Fruit fly (Drosophila melanogaster): Measurements from ENCODE around the gene Cbs.
A peak's percentile ranks its signal among the peaks of the same experiment; 100 is the strongest.

Cbs gene

DNA sequence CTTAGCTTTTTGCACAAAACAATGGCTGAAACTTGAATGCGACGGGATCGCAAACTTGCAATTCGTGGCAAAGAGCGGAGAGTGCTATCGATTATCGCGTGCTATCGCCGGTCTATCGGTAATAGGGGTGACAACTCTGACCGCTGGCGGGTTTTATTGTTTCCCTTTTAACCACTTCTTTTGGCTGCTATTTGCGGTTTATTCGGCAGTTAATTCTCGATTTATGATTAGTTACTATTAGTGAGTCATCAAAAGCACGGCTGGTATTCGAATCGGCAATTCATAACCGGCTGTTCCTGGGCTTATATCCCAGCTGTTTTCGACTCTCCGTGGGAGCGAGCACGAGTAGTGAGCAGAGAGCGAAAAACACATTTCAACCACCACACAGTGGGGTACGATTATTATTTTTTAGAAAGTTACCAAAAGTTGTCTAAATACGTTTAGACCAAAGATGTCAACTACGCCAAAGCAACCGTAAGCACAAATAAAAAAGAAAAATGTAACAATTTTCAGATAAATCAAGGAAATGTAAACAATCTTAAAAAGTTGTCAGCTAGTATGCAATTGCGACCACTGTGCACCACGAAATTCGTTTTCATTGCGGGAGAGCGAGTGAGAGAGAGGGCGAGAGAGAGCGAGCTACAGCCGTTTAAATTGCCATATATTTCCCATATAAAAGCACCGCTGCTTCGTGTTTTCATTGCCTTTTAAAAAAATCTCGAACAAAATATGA is 9.1 kb downstream of the Cbs start, which contains the start of the genes Stt3A and bves (continued):
- TF ChIP-seq Meics (GFP tag; optimal IDR thresholded peaks at IDR 0.05) (peak; percentile 98), Fer1 (GFP tag; optimal IDR thresholded peaks at IDR 0.05) (peak; percentile 99), CG7357 (GFP tag; IDR thresholded peaks at IDR 0.05) (peak; percentile 91), CG31388 (GFP tag; optimal IDR thresholded peaks at IDR 0.05) (peak; percentile 89), Dek (tag; optimal IDR thresholded peaks at IDR 0.05) (peak; percentile 97), rib (GFP tag; IDR thresholded peaks at IDR 0.05) (peak; percentile 95), chinmo (GFP tag; IDR thresholded peaks at IDR 0.05; ENCODE audit: partially characterized antibody) (peak; percentile 75; the same call in 1 of the 4 replicates), CG18262 (tag; optimal IDR thresholded peaks at IDR 0.05) (peak; percentile 99), hbn (GFP tag; IDR thresholded peaks at IDR 0.05; ENCODE audit: partially characterized antibody) (peak; percentile 55), ash1 (GFP tag; optimal IDR thresholded peaks at IDR 0.05) (peak; percentile 92), CG6689 (GFP tag; IDR thresholded peaks at IDR 0.05) (peak; percentile 97), cad (GFP tag; optimal IDR thresholded peaks at IDR 0.05) (no peak), prd (optimal IDR thresholded peaks at IDR 0.05) (no peak), prd (GFP tag; IDR thresholded peaks at IDR 0.05) (peak; percentile 98), fd102C (GFP tag; optimal IDR thresholded peaks at IDR 0.05) (peak; percentile 93), gfzf (GFP tag; optimal IDR thresholded peaks at IDR 0.05) (peak; percentile 9), sug (tag; optimal IDR thresholded peaks at IDR 0.05) (peak; percentile 94), CG6175 (GFP tag; IDR thresholded peaks at IDR 0.05) (peak; percentile 93), HLH4C (GFP tag; IDR thresholded peaks at IDR 0.05; ENCODE audit: partially characterized antibody) (peak; percentile 62; the same call in 2 of the 3 replicates), CG4360 (GFP tag; IDR thresholded peaks at IDR 0.05) (peak; percentile 71), CG31441 (GFP tag; IDR thresholded peaks at IDR 0.05) (peak; percentile 98), Camta (GFP tag; optimal IDR thresholded peaks at IDR 0.05) (peak; percentile 98), Rx (GFP tag; IDR thresholded peaks at IDR 0.05) (peak; percentile 97), Mrtf (GFP tag; IDR thresholded peaks at IDR 0.05) (peak; percentile 96), CG18619 (GFP tag; optimal IDR thresholded peaks at IDR 0.05) (peak; percentile 98), tin (GFP tag; optimal IDR thresholded peaks at IDR 0.05) (peak; percentile 98), ac (GFP tag; optimal IDR thresholded peaks at IDR 0.05) (peak; percentile 98), phol (tag; optimal IDR thresholded peaks at IDR 0.05) (peak; percentile 97), org-1 (GFP tag; optimal IDR thresholded peaks at IDR 0.05) (peak; percentile 99), Jarid2 (GFP tag; optimal IDR thresholded peaks at IDR 0.05) (peak; percentile 90), lola (GFP tag; optimal IDR thresholded peaks at IDR 0.05) (peak in 1 of 3 experiments; percentile 97), esg (GFP tag; conservative IDR thresholded peaks at IDR 0.05) (peak; percentile 96), Sox100B (GFP tag; optimal IDR thresholded peaks at IDR 0.05) (peak; percentile 96), zen2 (GFP tag; IDR thresholded peaks at IDR 0.05; ENCODE audit: partially characterized antibody) (peak; percentile 42; the same call in 1 of the 3 replicates), PHDP (tag; optimal IDR thresholded peaks at IDR 0.05) (peak; percentile 99), schlank (tag; optimal IDR thresholded peaks at IDR 0.05) (peak; percentile 97), toy (GFP tag; IDR thresholded peaks at IDR 0.05) (peak; percentile 91), H2.0 (GFP tag; IDR thresholded peaks at IDR 0.05) (peak; percentile 97), CG9727 (GFP tag; optimal IDR thresholded peaks at IDR 0.05) (peak; percentile 98), z (GFP tag; IDR thresholded peaks at IDR 0.05) (peak; percentile 51; the same call in 1 of the 3 replicates), slou (GFP tag; optimal IDR thresholded peaks at IDR 0.05) (peak; percentile 92), hb (GFP tag; IDR thresholded peaks at IDR 0.05; ENCODE audit: partially characterized antibody) (peak; percentile 68; the same call in 2 of the 3 replicates), Gsc (GFP tag; IDR thresholded peaks at IDR 0.05) (peak; percentile 90), CG17912 (GFP tag; optimal IDR thresholded peaks at IDR 0.05) (peak; percentile 92), Kr (GFP tag; optimal IDR thresholded peaks at IDR 0.05) (peak; percentile 85), lilli (GFP tag; optimal IDR thresholded peaks at IDR 0.05) (peak; percentile 99), tna (GFP tag; IDR thresholded peaks at IDR 0.05; ENCODE audit: partially characterized antibody) (peak; percentile 23; the same call in 1 of the 2 replicates), Hmx (GFP tag; optimal IDR thresholded peaks at IDR 0.05) (peak; percentile 94), NK7.1 (GFP tag; optimal IDR thresholded peaks at IDR 0.05) (peak; percentile 97)

Measured in whole organism, embryonic.